Worm (Caenorhabditis elegans): ENCODE measurements around the gene srd-67.
"Not testable (repeated sequence)": the region's sequence is repeated elsewhere in the genome, so short reads cannot be mapped to it uniquely, and the experiment has no call there.

The srd-67 gene

DNA sequence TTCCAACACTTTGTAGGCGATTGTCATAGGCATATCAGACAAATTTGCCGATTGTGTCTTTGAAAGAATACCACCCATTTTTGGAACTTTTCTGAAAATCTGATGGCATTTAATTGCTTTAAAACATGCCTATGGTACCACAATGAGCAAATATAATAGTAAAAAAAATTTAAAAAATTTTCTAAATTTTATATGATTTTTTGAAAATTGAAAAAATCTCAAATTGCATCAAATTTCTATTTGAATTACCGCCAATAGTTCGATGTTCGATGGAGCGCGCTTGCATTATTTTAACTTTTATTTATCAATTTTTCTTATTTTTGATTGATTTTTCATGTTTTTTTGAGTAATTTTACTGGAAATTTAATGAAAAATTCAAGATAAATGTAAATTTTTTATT, 15.7 kb upstream of the srd-67 start, which contains the start of gene fbxa-42:
Gene fbxa-42 (minus strand): TSS at position 101 of the 400 bp plus-strand sequence.
- TF ChIP-seq W03F9.2, him-1, dao-5 (tag; optimal IDR thresholded peaks at IDR 0.05): not testable (repeated sequence)

ce11 chrIII:2259329-2259728, 13.7 kb upstream of the srd-67 start:
- no peak for TF ChIP-seq W03F9.2 (tag; optimal IDR thresholded peaks at IDR 0.05)
- TF ChIP-seq him-1 (tag; optimal IDR thresholded peaks at IDR 0.05) = no peak
- TF ChIP-seq dao-5 (tag; optimal IDR thresholded peaks at IDR 0.05) = no peak

DNA sequence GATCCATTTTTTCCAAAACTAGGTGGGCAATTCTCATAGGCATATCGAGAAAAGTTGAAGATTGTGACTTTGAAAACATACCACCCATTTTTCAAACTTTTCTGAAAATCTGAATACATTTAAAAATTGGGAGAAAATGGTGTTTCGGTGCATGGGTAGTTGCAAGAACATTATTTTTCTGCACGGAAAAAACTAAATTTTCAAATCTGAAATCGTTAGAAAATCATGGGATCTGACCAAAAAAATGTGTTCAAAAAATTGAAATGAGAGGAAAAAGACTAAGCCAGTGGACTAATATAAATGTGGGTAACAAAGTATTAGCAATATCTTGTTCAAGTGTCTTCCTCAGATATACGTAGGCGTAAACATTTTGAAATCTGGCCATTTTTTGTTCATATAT, 13.2 kb upstream of the srd-67 start, which contains the start of gene fbxa-43:
Gene fbxa-43 (minus strand): TSS at position 101 of the 400 bp plus-strand sequence.
- TF ChIP-seq dao-5 (tag; optimal IDR thresholded peaks at IDR 0.05) = no peak

ce11 chrIII:2255522-2255921, 9.9 kb upstream of the srd-67 start, which contains the start of gene fbxa-71:
Gene fbxa-71 (plus strand): TSS chrIII:2255822.
- TF ChIP-seq W03F9.2 (tag; optimal IDR thresholded peaks at IDR 0.05) (no peak), dao-5 (tag; optimal IDR thresholded peaks at IDR 0.05) (no peak), him-1 (tag; optimal IDR thresholded peaks at IDR 0.05) (no peak)

ce11 chrIII:2253027-2253499, 7.4 kb upstream of the srd-67 start, which contains the start of gene fbxa-73:
Gene fbxa-73 (plus strand): TSS chrIII:2253449.
- TF ChIP-seq him-1 (tag; optimal IDR thresholded peaks at IDR 0.05) (no peak), dao-5 (tag; optimal IDR thresholded peaks at IDR 0.05) (no peak), W03F9.2 (tag; optimal IDR thresholded peaks at IDR 0.05) (no peak)

ce11 chrIII:2251348-2251747, 5.7 kb upstream of the srd-67 start, which contains the start of gene fbxa-7:
Gene fbxa-7 (minus strand): TSS chrIII:2251448.
- no peak for TF ChIP-seq W03F9.2 (tag; optimal IDR thresholded peaks at IDR 0.05)
- TF ChIP-seq him-1 (tag; optimal IDR thresholded peaks at IDR 0.05) = no peak
- no peak for TF ChIP-seq dao-5 (tag; optimal IDR thresholded peaks at IDR 0.05)

- TF ChIP-seq him-1 (tag; optimal IDR thresholded peaks at IDR 0.05) (no peak), dao-5 (tag; optimal IDR thresholded peaks at IDR 0.05) (no peak), W03F9.2 (tag; optimal IDR thresholded peaks at IDR 0.05) (no peak)
Measured at ce11 chrIII:2243617-2244016, 2.0 kb downstream of the srd-67 start.

- no peak for TF ChIP-seq him-1 (tag; optimal IDR thresholded peaks at IDR 0.05)
- no peak for TF ChIP-seq dao-5 (tag; optimal IDR thresholded peaks at IDR 0.05)
- TF ChIP-seq W03F9.2 (tag; optimal IDR thresholded peaks at IDR 0.05) = no peak
Measured at ce11 chrIII:2240471-2240870, 5.2 kb downstream of the srd-67 start, which contains the start of gene srz-56. Gene srz-56 (plus strand): TSS chrIII:2240771.

ce11 chrIII:2239587-2240144, 6.0 kb downstream of the srd-67 start, which contains the start of gene C39B5.10:
Gene C39B5.10 (minus strand): TSS chrIII:2239637.
- TF ChIP-seq W03F9.2 (tag; optimal IDR thresholded peaks at IDR 0.05) (no peak), him-1 (tag; optimal IDR thresholded peaks at IDR 0.05) (no peak), dao-5 (tag; optimal IDR thresholded peaks at IDR 0.05) (no peak)

DNA sequence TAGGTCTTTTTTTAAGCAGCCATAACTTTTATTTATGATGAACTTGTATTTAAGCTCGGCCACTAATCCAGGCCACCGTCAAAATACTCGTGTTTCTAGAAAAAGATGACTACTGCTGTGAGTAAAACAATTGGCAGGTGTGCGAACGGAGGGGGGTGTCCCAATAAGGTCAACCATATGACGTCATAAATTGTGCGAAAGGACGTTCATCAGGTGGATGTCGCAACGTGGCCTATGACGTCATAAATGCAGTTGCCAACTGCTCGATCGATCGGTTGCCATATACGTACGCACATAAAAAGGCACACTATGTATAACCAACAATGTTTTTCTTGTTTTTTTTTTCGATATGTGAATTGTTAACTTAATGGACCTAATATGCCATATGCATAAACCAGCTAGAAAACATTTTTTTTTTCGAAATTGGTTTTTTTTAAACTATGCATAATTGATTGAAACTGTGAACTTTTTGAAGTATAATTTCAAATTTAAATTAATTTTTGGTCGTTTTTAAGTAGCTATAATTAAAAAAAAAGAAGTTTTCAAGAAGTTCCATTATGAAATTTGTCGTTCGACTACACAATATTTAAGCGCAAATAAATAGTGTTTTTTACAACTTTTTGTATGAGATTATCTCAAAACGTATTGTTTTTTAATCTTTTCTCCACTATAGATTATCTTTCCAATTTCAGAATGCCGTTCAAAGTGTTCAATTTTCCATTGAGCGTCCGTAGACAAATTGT, 11.3 kb downstream of the srd-67 start, which contains the start of gene C39B5.2:
Gene C39B5.2 (plus strand): TSS at position 693 of the 743 bp plus-strand sequence.
- TF ChIP-seq W03F9.2 (tag; optimal IDR thresholded peaks at IDR 0.05) (no peak), dao-5 (tag; optimal IDR thresholded peaks at IDR 0.05) (no peak), him-1 (tag; optimal IDR thresholded peaks at IDR 0.05) (no peak)

DNA sequence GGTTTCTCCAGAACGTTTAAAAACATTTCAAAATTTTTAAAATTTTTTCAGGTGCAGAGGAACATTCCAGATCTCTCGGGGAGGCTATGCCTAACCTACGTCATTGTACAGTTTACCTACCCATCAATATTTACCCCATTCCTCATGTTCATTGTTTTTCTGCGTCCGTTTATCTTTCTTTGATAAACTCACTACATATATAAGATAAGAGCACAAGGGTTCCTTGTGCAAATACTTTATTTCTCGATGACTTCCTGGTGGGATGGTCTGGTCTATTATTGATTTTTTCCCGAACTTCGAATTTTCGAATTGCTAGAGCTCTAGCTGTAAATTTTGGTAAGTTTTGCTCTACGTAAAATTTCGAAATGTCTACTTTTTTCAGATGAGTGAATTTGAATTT, 12.2 kb downstream of the srd-67 start:
- TF ChIP-seq him-1 (tag; optimal IDR thresholded peaks at IDR 0.05) (no peak), dao-5 (tag; optimal IDR thresholded peaks at IDR 0.05) (no peak), W03F9.2 (tag; optimal IDR thresholded peaks at IDR 0.05) (no peak)

DNA sequence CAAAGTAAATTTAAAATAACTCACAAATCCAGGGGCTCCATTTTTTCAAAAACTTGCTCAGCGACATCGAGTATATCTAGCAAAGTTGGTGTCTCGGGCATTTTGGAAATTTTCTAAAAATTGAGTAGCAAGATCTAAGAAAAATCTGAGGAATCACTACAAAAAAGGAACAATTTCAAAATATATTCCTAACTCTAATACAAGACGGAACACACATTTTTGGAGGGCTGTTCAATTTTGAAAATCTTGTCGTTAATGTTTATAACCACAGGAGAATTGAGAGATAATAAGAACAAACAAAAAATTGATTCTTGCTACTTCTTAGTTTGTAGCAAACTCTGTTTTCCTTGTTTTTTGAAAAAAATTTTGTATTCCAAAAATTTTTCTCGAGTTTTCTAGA, 13.3 kb downstream of the srd-67 start, which contains the start of gene fbxa-47:
Gene fbxa-47 (minus strand): TSS at position 101 of the 400 bp plus-strand sequence.
- TF ChIP-seq him-1 (tag; optimal IDR thresholded peaks at IDR 0.05) (no peak), W03F9.2 (tag; optimal IDR thresholded peaks at IDR 0.05) (no peak), dao-5 (tag; optimal IDR thresholded peaks at IDR 0.05) (no peak)

ce11 chrIII:2227407-2227806, 18.2 kb downstream of the srd-67 start, which contains the start of gene fbxa-62:
Gene fbxa-62 (plus strand): TSS chrIII:2227707.
- TF ChIP-seq dao-5 (tag; optimal IDR thresholded peaks at IDR 0.05) = no peak
- no peak for TF ChIP-seq him-1 (tag; optimal IDR thresholded peaks at IDR 0.05)
- no peak for TF ChIP-seq W03F9.2 (tag; optimal IDR thresholded peaks at IDR 0.05)

ce11 chrIII:2224478-2224877, 21.1 kb downstream of the srd-67 start, which contains the start of gene fbxa-38:
Gene fbxa-38 (plus strand): TSS chrIII:2224672.
- TF ChIP-seq him-1 (tag; optimal IDR thresholded peaks at IDR 0.05) (no peak), W03F9.2 (tag; optimal IDR thresholded peaks at IDR 0.05) (no peak), dao-5 (tag; optimal IDR thresholded peaks at IDR 0.05) (no peak)

Measured in whole organism, L4/young adult.